Worm (Caenorhabditis elegans): ENCODE results near the gene ttr-46.

ttr-46 gene

DNA sequence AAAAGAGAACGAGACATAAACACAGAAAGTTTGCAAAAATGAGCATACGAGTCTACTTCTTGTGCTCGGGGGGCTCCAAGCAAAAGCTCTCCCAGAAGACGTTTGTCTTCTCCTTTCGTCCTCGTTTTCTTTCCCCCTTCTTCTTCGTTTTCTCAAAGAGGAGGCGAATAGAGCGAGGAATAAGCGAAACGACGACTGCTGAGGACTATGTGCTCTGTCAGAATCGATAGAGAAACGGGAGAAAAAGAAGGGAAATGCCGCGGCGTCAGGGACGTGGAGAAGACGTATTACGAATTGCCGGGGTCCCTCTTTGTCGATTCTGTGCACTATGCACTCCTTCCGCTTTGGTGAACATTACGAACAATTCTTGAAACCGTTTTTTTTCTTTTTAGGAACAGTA lies 27.4 kb downstream of the ttr-46 start (continued):
- TF ChIP-seq Y53G8AR.9 (GFP tag; conservative IDR thresholded peaks at IDR 0.05) (0 out of 2 replicates have a peak, but pooled peaks have one; percentile 14), hmg-20 (GFP tag; IDR thresholded peaks at IDR 0.05) (no peak), Y67H2A.10 (GFP tag; conservative IDR thresholded peaks at IDR 0.05) (no peak), madf-10 (tag; optimal IDR thresholded peaks at IDR 0.05) (no peak), K12H6.12 (tag; optimal IDR thresholded peaks at IDR 0.05) (peak; percentile 13), T26A5.8 (tag; optimal IDR thresholded peaks at IDR 0.05) (no peak), F55B11.4 (tag; optimal IDR thresholded peaks at IDR 0.05; ENCODE audit: borderline replicate concordance, insufficient read depth) (no peak), tbp1 (GFP tag; optimal IDR thresholded peaks at IDR 0.05) (peak; percentile 20), athp-1 (tag; optimal IDR thresholded peaks at IDR 0.05) (peak; percentile 33), C17E4.6 (GFP tag; IDR thresholded peaks at IDR 0.05) (peak; percentile 62; the same call in 1 of the 2 replicates), aptf-2 (GFP tag; conservative IDR thresholded peaks at IDR 0.05) (no peak), repo-1 (tag; optimal IDR thresholded peaks at IDR 0.05) (no peak), F37B4.10 (GFP tag; IDR thresholded peaks at IDR 0.05) (no peak), snpc-4 (GFP tag; optimal IDR thresholded peaks at IDR 0.05) (no peak), snpc-4 (tag; optimal IDR thresholded peaks at IDR 0.05) (peak in 2 of 4 experiments; percentile 24 to 26), dpff-1 (tag; optimal IDR thresholded peaks at IDR 0.05) (no peak), lin-26 (GFP tag; IDR thresholded peaks at IDR 0.05) (peak; percentile 45; the same call in 1 of the 2 replicates), zfh-2 (GFP tag; conservative IDR thresholded peaks at IDR 0.05) (peak; percentile 51), B0261.1 (tag; optimal IDR thresholded peaks at IDR 0.05) (no peak), bed-2 (GFP tag; IDR thresholded peaks at IDR 0.05) (no peak), F22D6.2 (tag; optimal IDR thresholded peaks at IDR 0.05) (no peak), F33H1.4 (GFP tag; IDR thresholded peaks at IDR 0.05) (no peak), sdz-38 (tag; optimal IDR thresholded peaks at IDR 0.05) (no peak), F57C9.4 (tag; optimal IDR thresholded peaks at IDR 0.05) (no peak), pha-4 (tag; optimal IDR thresholded peaks at IDR 0.05) (no peak), lsy-27 (tag; optimal IDR thresholded peaks at IDR 0.05; ENCODE audit: borderline replicate concordance, insufficient read depth) (no peak), T07F8.4 (tag; optimal IDR thresholded peaks at IDR 0.05) (no peak), let-607 (tag; optimal IDR thresholded peaks at IDR 0.05) (no peak), nfya-1 (tag; optimal IDR thresholded peaks at IDR 0.05; ENCODE audit: borderline replicate concordance, insufficient read depth) (no peak), aptf-3 (GFP tag; IDR thresholded peaks at IDR 0.05) (no peak), hrde-1 (tag; optimal IDR thresholded peaks at IDR 0.05; ENCODE audit: borderline replicate concordance) (peak; percentile 21), unc-62 (GFP tag; optimal IDR thresholded peaks at IDR 0.05) (no peak), mel-28 (tag; optimal IDR thresholded peaks at IDR 0.05; ENCODE audit: borderline replicate concordance) (no peak), D2030.7 (GFP tag; IDR thresholded peaks at IDR 0.05) (peak; percentile 41), Y95B8A.8 (GFP tag; IDR thresholded peaks at IDR 0.05) (no peak), ztf-18 (tag; optimal IDR thresholded peaks at IDR 0.05) (no peak), let-526 (GFP tag; IDR thresholded peaks at IDR 0.05) (no peak), gei-17 (GFP tag; optimal IDR thresholded peaks at IDR 0.05) (no peak), sea-2 (GFP tag; IDR thresholded peaks at IDR 0.05) (no peak), dox-1 (GFP tag; IDR thresholded peaks at IDR 0.05) (no peak), fkh-3 (tag; optimal IDR thresholded peaks at IDR 0.05) (no peak), mcd-1 (GFP tag; IDR thresholded peaks at IDR 0.05) (peak; percentile 38; the same call in 1 of the 2 replicates), hlh-12 (tag; optimal IDR thresholded peaks at IDR 0.05) (no peak), efl-1 (GFP tag; optimal IDR thresholded peaks at IDR 0.05) (no peak), him-1 (tag; optimal IDR thresholded peaks at IDR 0.05) (no peak), B0019.2 (GFP tag; conservative IDR thresholded peaks at IDR 0.05) (no peak), cebp-2 (GFP tag; IDR thresholded peaks at IDR 0.05) (no peak), tlf-1 (GFP tag; optimal IDR thresholded peaks at IDR 0.05) (no peak), madf-6 (GFP tag; IDR thresholded peaks at IDR 0.05) (peak; percentile 50; the same call in 1 of the 2 replicates)

Measured in whole organism, young adult.